Fruit fly (Drosophila melanogaster) S2 (cell line): ENCODE results near the gene CaMKII.

ENCODE experiments used
- CG8478 ChIP-seq: fragments of >200 bp; optimal IDR thresholded peaks from 2 replicates; lab custom pipeline; 2018
- CTCF ChIP-seq, 2 experiments: fragments of >200 bp; optimal IDR thresholded peaks; 2 replicates each; lab custom pipeline; 2018

- TF ChIP-seq CTCF (optimal IDR thresholded peaks at IDR 0.05; lab: Kevin White, UChicago) (no peak), CG8478 (lab: Kevin White, UChicago) (no peak)
Measured at dm6 chr4:1030692-1031110, 22.8 kb downstream of the CaMKII start.
